Worm (Caenorhabditis elegans) whole organism, L3 larva: ENCODE data around the gene Y22D7AR.3.

Experiments
- ama-1 ChIP-seq: fragments of 150-350 bp; optimal IDR thresholded peaks from 2 replicates; lab custom pipeline; 2018
- ceh-16 ChIP-seq: sonication (generic microtip); optimal IDR thresholded peaks from 2 replicates; lab custom pipeline; 2017; ENCODE audit warnings: missing biosample characterization, missing genetic modification characterization
- ceh-28 ChIP-seq: fragments of 150-350 bp; optimal IDR thresholded peaks from 2 replicates; lab custom pipeline; 2014; ENCODE audit warnings: missing biosample characterization, missing genetic modification reagents, missing genetic modification characterization
- ceh-82 ChIP-seq: fragments of 150-350 bp; optimal IDR thresholded peaks from 2 replicates; lab custom pipeline; 2014; ENCODE audit warnings: missing biosample characterization, missing genetic modification characterization
- daf-12 ChIP-seq: fragments of 150-350 bp; optimal IDR thresholded peaks from 2 replicates; lab custom pipeline; 2014; ENCODE audit warnings: missing biosample characterization, missing genetic modification reagents, missing genetic modification characterization
- fkh-10 ChIP-seq: sonication (generic microtip); optimal IDR thresholded peaks from 2 replicates; lab custom pipeline; 2017; ENCODE audit warnings: missing biosample characterization, missing genetic modification reagents, missing genetic modification characterization
- nhr-11 ChIP-seq: fragments of 150-350 bp; optimal IDR thresholded peaks from 2 replicates; lab custom pipeline; 2014; ENCODE audit warnings: missing biosample characterization, missing genetic modification characterization
- nhr-76 ChIP-seq: fragments of 150-350 bp; sonication (generic microtip); optimal IDR thresholded peaks from 5 replicates; lab custom pipeline; 2014; ENCODE audit warnings: missing biosample characterization, missing genetic modification characterization
- pqm-1 ChIP-seq: fragments of 150-350 bp; optimal IDR thresholded peaks from 2 replicates; lab custom pipeline; 2017; ENCODE audit warnings: missing biosample characterization, missing genetic modification characterization, inconsistent platforms
- skn-1 ChIP-seq: fragments of 150-350 bp; optimal IDR thresholded peaks from 2 replicates; lab custom pipeline; 2014; ENCODE audit warnings: missing biosample characterization, missing genetic modification characterization
- snpc-4 ChIP-seq: fragments of 150-350 bp; optimal IDR thresholded peaks from 2 replicates; lab custom pipeline; 2014; ENCODE audit warnings: missing biosample characterization, missing genetic modification characterization
- tbx-2 ChIP-seq: sonication (generic microtip); optimal IDR thresholded peaks from 2 replicates; lab custom pipeline; 2016; ENCODE audit warnings: mild to moderate bottlenecking, missing genetic modification characterization, missing compliant biosample characterization
- zag-1 ChIP-seq: fragments of 150-350 bp; optimal IDR thresholded peaks from 2 replicates; lab custom pipeline; 2014; ENCODE audit warnings: missing biosample characterization, missing genetic modification characterization
- ztf-11 ChIP-seq: fragments of 150-350 bp; optimal IDR thresholded peaks from 2 replicates; lab custom pipeline; 2014; ENCODE audit warnings: missing biosample characterization, missing genetic modification characterization

- no peak for TF ChIP-seq fkh-10
- TF ChIP-seq tbx-2 (tag; lab: Kevin White, UChicago), result no peak
- TF ChIP-seq nhr-76 (tag; lab: Kevin White, UChicago), result no peak
- TF ChIP-seq daf-12 (tag; lab: Kevin White, UChicago), result no peak
- no peak for TF ChIP-seq ama-1 (lab: Kevin White, UChicago)
- peak; percentile 55 for TF ChIP-seq skn-1 (tag; lab: Kevin White, UChicago)
- no peak for TF ChIP-seq nhr-11 (tag; lab: Kevin White, UChicago)
- no peak for TF ChIP-seq snpc-4 (tag; lab: Kevin White, UChicago)
- TF ChIP-seq ztf-11 (tag; lab: Kevin White, UChicago), result no peak
- TF ChIP-seq zag-1, result no peak
- TF ChIP-seq ceh-16 (tag; lab: Kevin White, UChicago), result no peak
- TF ChIP-seq pqm-1, result peak; percentile 93
- TF ChIP-seq ceh-28, result peak; percentile 80
- TF ChIP-seq ceh-82, result no peak
Measured at ce11 chrIII:1680996-1681395, 15.3 kb upstream of the Y22D7AR.3 start.
